Fruit fly (Drosophila melanogaster) whole organism, adult: Measurements from ENCODE around the gene CG14937.

Source experiments
- CG11617 ChIP-seq: fragments of 200-800 bp; sonication (Bioruptor generic); optimal IDR thresholded peaks from 2 replicates; lab custom pipeline; 2017; ENCODE audit warnings: mild to moderate bottlenecking, missing biosample characterization, missing genetic modification reagents, missing genetic modification characterization
- CG12768 ChIP-seq: fragments of 200-800 bp; sonication (Bioruptor generic); optimal IDR thresholded peaks from 2 replicates; lab custom pipeline; 2017; ENCODE audit warnings: missing biosample characterization, missing genetic modification characterization, mild to moderate bottlenecking, moderate library complexity, missing genetic modification reagents
- CG14711 ChIP-seq: fragments of 200-800 bp; sonication (Bioruptor generic); optimal IDR thresholded peaks from 2 replicates; lab custom pipeline; 2018; ENCODE audit warnings: missing biosample characterization, mild to moderate bottlenecking, missing genetic modification characterization, moderate library complexity
- CG1620 ChIP-seq: fragments of 200-800 bp; sonication (Bioruptor generic); optimal IDR thresholded peaks from 2 replicates; lab custom pipeline; 2016; ENCODE audit warnings: missing biosample characterization, missing genetic modification characterization
- CG33017 ChIP-seq: fragments of 200-800 bp; sonication (Bioruptor generic); optimal IDR thresholded peaks from 2 replicates; lab custom pipeline; 2018; ENCODE audit warnings: missing biosample characterization, mild to moderate bottlenecking, missing genetic modification characterization, moderate library complexity
- CG5204 ChIP-seq: fragments of 200-800 bp; sonication (Bioruptor generic); optimal IDR thresholded peaks from 2 replicates; lab custom pipeline; 2016; ENCODE audit warnings: missing biosample characterization, missing genetic modification characterization
- CG7045 ChIP-seq: fragments of 200-800 bp; sonication (Bioruptor generic); optimal IDR thresholded peaks from 2 replicates; lab custom pipeline; 2017; ENCODE audit warnings: missing biosample characterization, mild to moderate bottlenecking, missing genetic modification characterization
- CG7101 ChIP-seq: fragments of 200-800 bp; sonication (Bioruptor generic); optimal IDR thresholded peaks from 2 replicates; lab custom pipeline; 2018; ENCODE audit warnings: missing biosample characterization, mild to moderate bottlenecking, missing genetic modification characterization, moderate library complexity
- Clk ChIP-seq: fragments of 200-800 bp; sonication (Bioruptor generic); optimal IDR thresholded peaks from 2 replicates; lab custom pipeline; 2017; ENCODE audit warnings: missing biosample characterization, missing genetic modification characterization
- Crg-1 ChIP-seq: fragments of 200-800 bp; sonication (Bioruptor generic); optimal IDR thresholded peaks from 2 replicates; lab custom pipeline; 2016; ENCODE audit warnings: missing biosample characterization, missing genetic modification characterization
- Hr96 ChIP-seq: fragments of 200-800 bp; sonication (Bioruptor generic); optimal IDR thresholded peaks from 2 replicates; lab custom pipeline; 2016; ENCODE audit warnings: missing biosample characterization, missing genetic modification characterization
- Mnt ChIP-seq: fragments of 200-800 bp; sonication (Bioruptor generic); optimal IDR thresholded peaks from 2 replicates; lab custom pipeline; 2016; ENCODE audit warnings: missing biosample characterization, mild to moderate bottlenecking, missing genetic modification characterization
- bab1 ChIP-seq: fragments of 200-800 bp; sonication (Bioruptor generic); optimal IDR thresholded peaks from 3 replicates; lab custom pipeline; 2019; ENCODE audit warnings: missing biosample characterization, mild to moderate bottlenecking, missing genetic modification characterization, moderate library complexity
- cic ChIP-seq: fragments of 200-800 bp; sonication (Bioruptor generic); optimal IDR thresholded peaks from 2 replicates; lab custom pipeline; 2017; ENCODE audit warnings: missing biosample characterization, mild to moderate bottlenecking, missing genetic modification characterization, moderate library complexity
- cnc ChIP-seq, 2 experiments: fragments of >200 bp; optimal IDR thresholded peaks; 2 replicates each; lab custom pipeline; 2017
- kay ChIP-seq: fragments of 200-800 bp; sonication (Bioruptor generic); peaks from one replicate; lab custom pipeline; 2016; ENCODE audit warnings: missing biosample characterization, missing genetic modification characterization, borderline replicate concordance
- ovo ChIP-seq: fragments of 200-800 bp; sonication (Bioruptor generic); optimal IDR thresholded peaks from 2 replicates; lab custom pipeline; 2016; ENCODE audit warnings: missing biosample characterization, missing genetic modification characterization
- pad ChIP-seq: fragments of 200-800 bp; sonication (Bioruptor generic); optimal IDR thresholded peaks from 3 replicates; lab custom pipeline; 2017; ENCODE audit warnings: missing biosample characterization, missing genetic modification characterization, mild to moderate bottlenecking, moderate library complexity, missing genetic modification reagents
- tj ChIP-seq: fragments of 200-800 bp; sonication (Bioruptor generic); optimal IDR thresholded peaks from 3 replicates; lab custom pipeline; 2017; ENCODE audit warnings: missing biosample characterization, mild to moderate bottlenecking, missing genetic modification characterization, moderate library complexity
- toe ChIP-seq: fragments of 200-800 bp; sonication (Bioruptor generic); optimal IDR thresholded peaks from 2 replicates; lab custom pipeline; 2016; ENCODE audit warnings: missing biosample characterization, missing genetic modification characterization

Gene CG14937

DNA sequence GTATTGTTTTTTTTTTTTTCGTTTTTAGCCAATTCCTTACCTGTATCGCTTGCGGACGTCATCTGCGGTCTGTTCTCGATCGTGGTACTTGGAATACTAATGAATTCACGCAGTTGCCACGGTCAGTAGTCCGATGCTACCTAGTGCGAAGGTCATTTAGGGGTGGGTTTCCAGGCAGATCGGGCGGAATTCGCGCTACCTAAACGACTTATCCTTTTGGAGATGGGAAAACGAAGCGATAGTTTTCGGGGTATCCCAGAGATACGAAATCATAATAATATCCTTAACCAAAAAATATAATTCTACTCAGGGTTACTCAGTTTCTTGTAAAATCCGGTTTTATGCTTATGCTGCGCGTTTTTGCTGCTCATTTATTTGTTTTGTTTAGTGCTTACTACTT, at the start of gene CG14937:
TSS of gene CG14937 (minus strand) at position 101 of the 400 bp plus-strand sequence.
- no peak for TF ChIP-seq Mnt (GFP tag; lab: Kevin White, UChicago)

DNA sequence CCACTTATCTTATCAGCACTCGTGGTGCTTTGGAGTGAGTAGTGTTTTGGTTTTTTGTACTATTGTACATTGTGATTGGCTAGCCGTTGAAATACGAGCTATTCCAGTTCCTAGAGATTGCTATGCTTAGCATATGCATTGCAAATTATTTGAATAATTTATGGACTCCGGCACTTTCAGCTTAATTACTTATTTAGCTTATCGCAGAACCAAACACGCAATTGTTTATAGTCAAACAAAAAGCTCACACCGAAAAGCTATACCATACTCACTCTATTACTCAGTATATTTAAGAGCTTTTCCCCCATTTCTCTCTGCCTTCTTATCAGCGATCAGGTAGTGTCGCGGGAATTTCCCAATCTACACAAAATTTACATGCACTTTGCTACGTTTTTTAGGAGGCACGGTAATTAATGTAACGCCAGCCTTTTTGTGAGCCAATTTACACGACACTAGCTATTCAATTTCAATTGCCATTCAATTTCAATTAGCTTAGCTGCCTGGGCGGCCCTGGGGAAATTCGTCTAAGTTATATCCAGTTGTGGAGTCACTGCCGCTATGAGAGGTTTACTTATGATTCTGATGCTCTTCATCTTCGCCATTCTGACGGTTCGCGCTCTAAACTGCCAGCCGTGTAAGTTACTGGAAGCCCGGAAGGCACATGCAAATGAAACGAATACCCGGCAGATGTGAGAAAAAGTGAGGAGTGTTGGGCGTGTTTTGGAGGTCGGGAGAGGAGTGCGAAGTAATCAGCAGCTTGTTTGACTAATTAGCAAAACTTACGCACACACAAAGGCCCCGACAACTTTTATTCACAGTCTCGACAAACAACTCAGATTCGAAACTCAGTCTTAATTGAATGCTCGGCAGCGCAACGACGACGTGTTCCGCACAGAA, 48.7 kb upstream of the CG14937 start, which contains the start of the genes CG44008, CG14933, CG46426 and CG42486:
TSS of gene CG44008 (minus strand) at position 155 of the 897 bp plus-strand sequence.
TSS of gene CG14933 (plus strand) at position 538 of the 897 bp plus-strand sequence.
TSS of gene CG46426 (plus strand) at position 538 of the 897 bp plus-strand sequence.
TSS of gene CG42486 (plus strand) at position 847 of the 897 bp plus-strand sequence.
- peak; percentile 98 for TF ChIP-seq kay (GFP tag; lab: Kevin White, UChicago)
- no peak for TF ChIP-seq CG5204 (GFP tag; lab: Kevin White, UChicago)
- TF ChIP-seq tj (GFP tag; lab: Kevin White, UChicago): peak; percentile 2
- TF ChIP-seq cic (GFP tag; lab: Kevin White, UChicago): peak; percentile 74
- TF ChIP-seq toe: no peak

- TF ChIP-seq ovo (GFP tag; lab: Kevin White, UChicago) (no peak), bab1 (GFP tag; lab: Kevin White, UChicago) (no peak), Crg-1 (no peak), cic (GFP tag; lab: Kevin White, UChicago) (no peak), CG12768 (peak; percentile 32), CG5204 (GFP tag; lab: Kevin White, UChicago) (peak; percentile 32), kay (GFP tag; lab: Kevin White, UChicago) (peak; percentile 95), Hr96 (GFP tag; lab: Kevin White, UChicago) (peak; percentile 4), CG7045 (GFP tag; lab: Kevin White, UChicago) (peak; percentile 6), pad (no peak), CG11617 (GFP tag; lab: Kevin White, UChicago) (no peak), CG33017 (tag; lab: Kevin White, UChicago) (peak; percentile 45), tj (GFP tag; lab: Kevin White, UChicago) (no peak)
Measured at dm6 chr2L:11841538-11841937, 47.7 kb upstream of the CG14937 start.

- no peak for TF ChIP-seq CG33017 (tag; lab: Kevin White, UChicago)
- TF ChIP-seq CG5204 (GFP tag; lab: Kevin White, UChicago): no peak
- no peak for TF ChIP-seq tj (GFP tag; lab: Kevin White, UChicago)
- TF ChIP-seq CG7045 (GFP tag; lab: Kevin White, UChicago): no peak
- TF ChIP-seq ovo (GFP tag; lab: Kevin White, UChicago): no peak
- no peak for TF ChIP-seq CG12768
- TF ChIP-seq bab1 (GFP tag; lab: Kevin White, UChicago): no peak
- TF ChIP-seq cnc (optimal IDR thresholded peaks at IDR 0.05; lab: Kevin White, UChicago): no peak
- no peak for TF ChIP-seq cic (GFP tag; lab: Kevin White, UChicago)
- no peak for TF ChIP-seq Hr96 (GFP tag; lab: Kevin White, UChicago)
- TF ChIP-seq Mnt (GFP tag; lab: Kevin White, UChicago): no peak
- TF ChIP-seq Crg-1: no peak
- no peak for TF ChIP-seq CG14711 (tag; lab: Kevin White, UChicago)
- no peak for TF ChIP-seq CG1620 (GFP tag; lab: Kevin White, UChicago)
- no peak for TF ChIP-seq kay (GFP tag; lab: Kevin White, UChicago)
- TF ChIP-seq pad: no peak
- no peak for TF ChIP-seq Clk
- TF ChIP-seq CG11617 (GFP tag; lab: Kevin White, UChicago): no peak
- no peak for TF ChIP-seq toe
Measured at dm6 chr2L:11840391-11840790, 46.5 kb upstream of the CG14937 start, which contains the start of gene CG31704. Gene CG31704, plus strand, starts transcription at chr2L:11840691.

- TF ChIP-seq cnc (optimal IDR thresholded peaks at IDR 0.05; lab: Kevin White, UChicago): no peak
- no peak for TF ChIP-seq tj (GFP tag; lab: Kevin White, UChicago)
- no peak for TF ChIP-seq Clk
- no peak for TF ChIP-seq CG12768
- TF ChIP-seq bab1 (GFP tag; lab: Kevin White, UChicago): no peak
- TF ChIP-seq CG11617 (GFP tag; lab: Kevin White, UChicago): no peak
- no peak for TF ChIP-seq Mnt (GFP tag; lab: Kevin White, UChicago)
- TF ChIP-seq pad: no peak
- TF ChIP-seq CG7101 (tag; lab: Kevin White, UChicago): no peak
- TF ChIP-seq CG1620 (GFP tag; lab: Kevin White, UChicago): no peak
- TF ChIP-seq kay (GFP tag; lab: Kevin White, UChicago): no peak
- TF ChIP-seq Crg-1: no peak
- TF ChIP-seq ovo (GFP tag; lab: Kevin White, UChicago): no peak
- no peak for TF ChIP-seq toe
- TF ChIP-seq CG33017 (tag; lab: Kevin White, UChicago): no peak
- no peak for TF ChIP-seq CG7045 (GFP tag; lab: Kevin White, UChicago)
- TF ChIP-seq CG5204 (GFP tag; lab: Kevin White, UChicago): no peak
- TF ChIP-seq Hr96 (GFP tag; lab: Kevin White, UChicago): no peak
Measured at dm6 chr2L:11839612-11840011, 45.7 kb upstream of the CG14937 start, which contains the start of gene Sfp33A3. Gene Sfp33A3, plus strand, starts transcription at chr2L:11839912.

dm6 chr2L:11837413-11837812, 43.5 kb upstream of the CG14937 start, which contains the start of gene Sfp33A2:
Gene Sfp33A2, plus strand, starts transcription at chr2L:11837713.
- TF ChIP-seq CG5204 (GFP tag; lab: Kevin White, UChicago): no peak
- TF ChIP-seq CG1620 (GFP tag; lab: Kevin White, UChicago): no peak
- no peak for TF ChIP-seq toe
- TF ChIP-seq CG7101 (tag; lab: Kevin White, UChicago): no peak
- no peak for TF ChIP-seq Mnt (GFP tag; lab: Kevin White, UChicago)
- TF ChIP-seq CG33017 (tag; lab: Kevin White, UChicago): no peak
- TF ChIP-seq CG14711 (tag; lab: Kevin White, UChicago): no peak
